Worm (Caenorhabditis elegans) whole organism, mixed stage, embryonic: ENCODE data around the gene srab-23.

ENCODE experiments used
- blmp-1 ChIP-seq: fragments of 150-350 bp; optimal IDR thresholded peaks from 2 replicates; lab custom pipeline; 2014; ENCODE audit warnings: missing biosample characterization, missing genetic modification characterization
- ces-1 ChIP-seq: fragments of 150-350 bp; optimal IDR thresholded peaks from 2 replicates; lab custom pipeline; 2014; ENCODE audit warnings: missing biosample characterization, missing genetic modification reagents, missing genetic modification characterization
- flh-1 ChIP-seq: fragments of 200-800 bp; sonication (Bioruptor generic); optimal IDR thresholded peaks from 2 replicates; lab custom pipeline; 2018; ENCODE audit warnings: mild to moderate bottlenecking, missing genetic modification characterization, moderate library complexity, missing compliant biosample characterization
- lsy-2 ChIP-seq: fragments of 150-350 bp; optimal IDR thresholded peaks from 2 replicates; lab custom pipeline; 2014; ENCODE audit warnings: missing biosample characterization, missing genetic modification characterization
- mep-1 ChIP-seq: fragments of 150-350 bp; optimal IDR thresholded peaks from 2 replicates; lab custom pipeline; 2017; ENCODE audit warnings: missing biosample characterization, missing genetic modification reagents, missing genetic modification characterization, inconsistent platforms
- pha-4 ChIP-seq: fragments of 150-350 bp; optimal IDR thresholded peaks from 2 replicates; lab custom pipeline; 2018; ENCODE audit warnings: missing biosample characterization, missing genetic modification reagents, missing genetic modification characterization
- snpc-4 ChIP-seq: fragments of 150-350 bp; optimal IDR thresholded peaks from 2 replicates; lab custom pipeline; 2014; ENCODE audit warnings: missing biosample characterization, missing genetic modification characterization
- unc-39 ChIP-seq: fragments of 150-350 bp; optimal IDR thresholded peaks from 2 replicates; lab custom pipeline; 2014; ENCODE audit warnings: missing biosample characterization, missing genetic modification characterization
- ztf-11 ChIP-seq: fragments of 150-350 bp; optimal IDR thresholded peaks from 2 replicates; lab custom pipeline; 2014; ENCODE audit warnings: missing biosample characterization, missing genetic modification characterization

ce11 chrV:2011777-2012176 lies 23.7 kb downstream of the srab-23 start, which contains the start of gene F59A7.7:
- TF ChIP-seq unc-39 (tag; lab: Kevin White, UChicago): no peak
- TF ChIP-seq mep-1 (tag; lab: Kevin White, UChicago): no peak
- TF ChIP-seq lsy-2 (tag; lab: Kevin White, UChicago): no peak
- TF ChIP-seq ztf-11: no peak
- no peak for TF ChIP-seq flh-1 (GFP tag; lab: Kevin White, UChicago)
- no peak for TF ChIP-seq snpc-4 (tag; lab: Kevin White, UChicago)
- no peak for TF ChIP-seq blmp-1 (tag; lab: Kevin White, UChicago)
- TF ChIP-seq pha-4 (tag; lab: Kevin White, UChicago): no peak
- no peak for TF ChIP-seq ces-1
